Fruit fly (Drosophila melanogaster) S2 (cell line): ENCODE data around the gene CG6254.
A peak's percentile ranks its signal among the peaks of the same experiment; 100 is the strongest.

Experiments
- CG8478 ChIP-seq: fragments of >200 bp; optimal IDR thresholded peaks from 2 replicates; lab custom pipeline; 2018
- CTCF ChIP-seq, 2 experiments: fragments of >200 bp; optimal IDR thresholded peaks; 2 replicates each; lab custom pipeline; 2018

CG6254 gene

DNA sequence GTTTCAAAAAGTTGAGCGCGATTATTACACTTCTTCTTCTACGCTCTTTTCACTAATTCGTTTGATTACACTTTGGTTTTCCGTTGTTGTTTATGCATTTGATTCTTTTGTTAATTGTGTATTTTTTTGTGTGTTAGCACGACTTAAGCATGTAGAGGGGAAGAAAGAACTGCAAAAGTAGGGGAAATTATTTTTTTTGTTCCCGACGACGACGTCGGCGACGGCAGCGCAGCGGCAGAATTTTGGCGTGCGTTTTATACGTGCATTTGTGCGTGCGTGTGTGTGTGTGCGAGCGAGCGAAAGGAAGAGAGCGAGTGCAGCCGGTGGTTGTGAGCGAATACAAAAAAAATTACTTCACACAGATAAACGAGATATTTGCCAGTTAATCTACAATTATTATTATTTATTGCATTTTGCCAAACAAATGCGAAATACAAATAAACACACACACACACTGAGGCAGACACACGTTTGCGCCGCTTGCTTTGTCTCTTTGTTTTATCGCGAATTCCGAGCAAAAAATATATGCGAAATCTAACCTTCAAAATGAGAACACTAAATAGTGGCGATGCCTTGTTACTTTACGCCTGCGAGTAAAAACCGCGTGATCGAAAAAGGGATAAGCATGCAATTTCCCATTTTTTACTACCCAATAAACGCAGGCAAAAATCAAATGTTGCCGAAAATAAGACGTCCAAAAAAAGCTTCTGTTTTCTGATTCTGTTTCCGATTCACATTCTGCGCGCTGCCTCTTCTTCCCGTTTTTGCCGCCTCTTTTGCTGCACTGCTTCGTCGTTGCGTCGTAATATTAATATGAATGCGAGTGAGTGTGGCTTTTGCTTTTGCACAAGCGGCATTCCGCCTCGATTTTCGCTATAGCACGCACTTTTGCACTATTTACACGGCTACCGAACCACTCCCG, 27.5 kb downstream of the CG6254 start:
- TF ChIP-seq CG8478: no peak
- no peak for TF ChIP-seq CTCF (optimal IDR thresholded peaks at IDR 0.05; lab: Kevin White, UChicago)

- TF ChIP-seq CTCF (optimal IDR thresholded peaks at IDR 0.05; lab: Kevin White, UChicago) (no peak), CG8478 (no peak)
Observed at dm6 chr3R:10132906-10133416, 28.2 kb downstream of the CG6254 start.

DNA sequence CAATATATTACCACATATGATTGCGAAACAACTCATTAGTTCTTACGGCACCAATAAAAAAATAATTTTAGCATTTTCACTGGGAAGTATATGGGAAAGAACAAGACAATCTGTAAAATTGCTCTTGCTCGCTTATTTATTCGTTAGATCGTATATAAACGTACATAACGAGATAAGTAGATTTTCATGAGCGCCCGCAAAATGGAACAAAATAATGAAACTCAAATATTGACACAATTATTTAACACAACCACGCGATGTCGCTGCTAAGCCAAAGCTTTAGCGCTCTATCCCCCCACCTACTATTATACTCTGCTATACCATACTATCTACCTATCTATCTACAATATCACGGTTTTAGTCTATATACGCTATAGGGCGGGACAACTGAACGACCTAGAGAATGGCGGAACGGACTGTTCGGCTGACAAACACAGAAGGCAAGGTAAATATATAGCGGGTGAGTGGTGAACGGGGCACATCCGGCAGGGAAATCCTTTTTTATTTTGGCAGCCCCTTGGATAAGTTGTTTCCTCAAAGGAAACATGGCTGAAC, 30.1 kb downstream of the CG6254 start:
- TF ChIP-seq CTCF (optimal IDR thresholded peaks at IDR 0.05; lab: Kevin White, UChicago) (no peak), CG8478 (no peak)

DNA sequence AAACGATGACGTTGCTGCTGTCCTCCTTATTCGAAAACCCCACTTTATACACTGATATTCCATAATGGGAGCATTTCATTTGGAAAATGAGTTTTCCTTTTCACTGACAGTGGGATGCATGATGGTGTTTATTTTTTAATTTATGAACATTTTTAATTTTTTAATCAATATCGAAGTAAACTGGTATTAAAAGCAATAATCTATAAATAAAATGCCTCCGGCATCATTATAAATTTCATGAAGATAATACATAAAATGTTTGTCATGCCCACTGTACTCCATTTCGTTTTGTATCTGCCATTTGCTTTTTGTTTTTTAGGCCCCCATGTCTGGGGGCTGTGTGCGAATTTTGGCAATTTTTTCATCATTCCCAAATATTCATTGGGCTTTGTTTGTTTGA, 31.0 kb downstream of the CG6254 start:
- TF ChIP-seq CTCF (optimal IDR thresholded peaks at IDR 0.05; lab: Kevin White, UChicago) (no peak), CG8478 (no peak)

DNA sequence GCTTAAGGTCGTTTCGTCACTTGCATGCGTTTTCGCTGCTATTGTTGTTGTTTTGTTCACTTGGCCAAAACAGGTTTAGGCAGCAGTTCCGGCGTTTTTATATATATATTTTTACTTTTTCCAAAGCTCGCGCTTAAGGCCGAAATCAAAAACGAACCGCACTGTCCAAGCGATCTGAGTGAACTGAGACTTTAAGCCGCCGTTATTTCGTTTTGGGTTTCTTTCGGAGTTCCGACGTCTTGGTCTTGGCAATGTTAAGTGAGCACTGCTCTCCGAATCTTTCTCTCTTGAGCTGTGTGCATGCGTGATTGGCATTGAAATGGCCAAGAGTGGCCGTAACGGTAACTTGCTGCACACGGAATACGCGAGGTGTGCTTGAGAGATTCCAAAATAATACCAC, 35.7 kb downstream of the CG6254 start, which contains the start of gene knk:
Gene knk (minus strand): TSS at position 188 of the 400 bp plus-strand sequence.
- TF ChIP-seq CTCF (optimal IDR thresholded peaks at IDR 0.05; lab: Kevin White, UChicago) (no peak), CG8478 (no peak)

DNA sequence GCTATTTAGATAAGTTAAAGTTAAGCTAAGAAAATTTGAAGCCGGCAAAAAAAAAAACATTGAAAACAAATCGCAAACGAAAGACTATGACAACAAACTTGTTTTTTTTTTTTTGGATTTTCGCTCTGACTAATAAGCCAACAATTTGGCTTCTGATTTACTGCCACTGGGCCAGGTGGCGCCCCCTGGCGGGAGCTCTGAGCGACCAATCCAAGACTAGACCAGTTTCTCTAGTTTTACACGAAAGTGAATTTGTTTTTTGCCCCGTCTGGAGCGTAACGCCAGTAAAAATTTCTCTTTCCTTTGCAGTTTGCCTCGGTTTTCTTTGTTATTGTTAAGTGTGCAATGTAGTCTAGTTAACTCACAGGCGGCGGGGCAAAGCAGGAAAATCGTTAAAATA, 36.4 kb downstream of the CG6254 start:
- TF ChIP-seq CG8478 (no peak), CTCF (optimal IDR thresholded peaks at IDR 0.05; lab: Kevin White, UChicago) (peak; percentile 75 to 80)

- no peak for TF ChIP-seq CG8478
- no peak for TF ChIP-seq CTCF (optimal IDR thresholded peaks at IDR 0.05; lab: Kevin White, UChicago)
Observed at dm6 chr3R:10121266-10121904, 39.7 kb downstream of the CG6254 start, which contains the start of the genes gammaSnap2 and ATPsynepsilonL. Gene gammaSnap2, minus strand, starts transcription at chr3R:10121400. Gene ATPsynepsilonL, plus strand, starts transcription at chr3R:10121773.

DNA sequence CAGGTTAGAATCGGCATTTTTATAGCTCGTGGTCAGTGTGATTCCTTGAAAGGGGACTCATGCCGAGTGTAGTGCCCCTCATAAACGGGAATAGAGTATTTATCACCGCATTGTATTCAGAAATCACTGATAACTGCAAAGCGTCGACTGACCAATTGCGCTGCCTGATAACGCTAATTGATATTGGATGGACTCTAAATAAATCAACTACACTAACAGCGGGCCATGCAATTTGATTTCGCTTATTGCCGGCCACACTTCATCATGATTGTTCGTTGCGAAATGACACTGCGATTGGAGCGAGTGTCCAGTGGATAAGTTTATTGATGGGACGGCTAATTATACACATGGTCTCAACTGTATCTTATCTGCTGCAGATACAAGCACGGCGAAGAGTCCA, 41.5 kb downstream of the CG6254 start:
- TF ChIP-seq CG8478 (no peak), CTCF (optimal IDR thresholded peaks at IDR 0.05; lab: Kevin White, UChicago) (no peak)

- TF ChIP-seq CTCF (optimal IDR thresholded peaks at IDR 0.05; lab: Kevin White, UChicago) (no peak), CG8478 (no peak)
Observed at dm6 chr3R:10115797-10116196, 45.3 kb downstream of the CG6254 start.

- no peak for TF ChIP-seq CTCF (optimal IDR thresholded peaks at IDR 0.05; lab: Kevin White, UChicago)
- no peak for TF ChIP-seq CG8478
Observed at dm6 chr3R:10114915-10115534, 46.1 kb downstream of the CG6254 start.

- no peak for TF ChIP-seq CG8478
- no peak for TF ChIP-seq CTCF (optimal IDR thresholded peaks at IDR 0.05; lab: Kevin White, UChicago)
Observed at dm6 chr3R:10113746-10114145, 47.4 kb downstream of the CG6254 start.

DNA sequence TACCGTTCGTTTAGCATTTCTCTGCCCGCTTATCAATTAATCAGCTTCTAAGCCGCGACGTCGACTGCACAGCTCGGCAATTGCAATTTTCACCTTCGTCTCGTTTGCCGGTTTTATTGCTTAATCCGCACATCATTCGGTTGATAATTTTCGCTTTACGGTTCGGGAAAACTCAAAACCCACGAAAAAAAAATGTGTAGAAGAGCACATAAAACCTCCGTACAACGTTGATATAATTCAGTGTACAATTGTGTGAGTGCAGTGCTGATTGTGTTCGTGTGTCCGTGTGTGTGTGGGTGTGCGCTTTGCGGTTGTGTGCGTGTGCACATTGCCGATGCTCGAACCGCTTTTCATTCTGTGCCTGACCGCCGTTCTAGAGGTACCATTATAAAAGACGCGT, 48.9 kb downstream of the CG6254 start, which contains the start of gene CAH7:
Gene CAH7 (plus strand): TSS at position 43 of the 400 bp plus-strand sequence.
- no peak for TF ChIP-seq CTCF (optimal IDR thresholded peaks at IDR 0.05; lab: Kevin White, UChicago)
- no peak for TF ChIP-seq CG8478

- TF ChIP-seq CG8478: no peak
- TF ChIP-seq CTCF (optimal IDR thresholded peaks at IDR 0.05; lab: Kevin White, UChicago): no peak
Observed at dm6 chr3R:10111815-10112185, 49.3 kb downstream of the CG6254 start.

DNA sequence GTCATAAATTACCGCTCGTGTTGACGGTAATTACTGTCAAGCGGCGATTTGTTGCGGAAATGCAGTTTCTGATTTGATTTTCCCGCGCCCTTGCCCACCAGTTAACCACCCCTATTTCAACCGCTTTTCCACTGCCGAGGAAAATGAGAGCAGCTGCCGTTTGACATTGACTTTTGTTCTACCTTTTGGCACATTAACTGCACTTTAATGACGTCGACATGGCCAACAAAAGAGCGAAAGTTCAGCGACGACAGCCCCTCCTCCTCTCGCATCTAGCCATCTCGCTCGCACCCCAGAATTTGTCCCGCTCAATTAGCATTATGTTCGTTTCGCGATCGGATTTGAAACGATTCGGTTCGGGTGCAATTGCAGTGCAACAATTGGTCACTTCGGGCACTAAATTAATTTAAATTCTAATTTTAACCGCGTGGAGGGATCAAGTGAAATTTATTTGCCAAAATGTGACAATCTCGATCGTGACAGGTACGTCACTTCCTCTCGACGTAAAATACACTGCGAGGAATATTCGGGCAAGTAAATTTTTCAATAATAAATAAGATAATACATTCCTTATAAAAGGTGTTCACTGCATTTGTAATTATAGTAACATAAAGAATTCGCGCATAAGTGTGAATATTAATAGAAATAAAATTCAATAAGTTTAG, 49.8 kb downstream of the CG6254 start:
- TF ChIP-seq CTCF (optimal IDR thresholded peaks at IDR 0.05; lab: Kevin White, UChicago) (no peak), CG8478 (no peak)

dm6 chr3R:10109938-10110337, 51.2 kb downstream of the CG6254 start, which contains the start of gene Fmr1:
Gene Fmr1, minus strand, starts transcription at chr3R:10110121.
- peak; percentile 40 to 41 for TF ChIP-seq CTCF (optimal IDR thresholded peaks at IDR 0.05; lab: Kevin White, UChicago)
- TF ChIP-seq CG8478: no peak
